Worm (Caenorhabditis elegans) whole organism, midembryonic: ENCODE results near the gene Y82E9BL.18.

Experiments
- T22C8.4 ChIP-seq: fragments of 200-800 bp; sonication (Bioruptor generic); IDR thresholded peaks from 2 replicates; pipeline ENCODE4 v1.3.6; 2022; ENCODE audit warnings: missing genetic modification characterization, missing compliant biosample characterization
- flt-1 ChIP-seq: fragments of 200-800 bp; sonication (Bioruptor generic); IDR thresholded peaks from 2 replicates; pipeline ENCODE4 v1.3.6; 2022; ENCODE audit warnings: missing genetic modification characterization, missing compliant biosample characterization
- ref-1 ChIP-seq: fragments of 200-800 bp; sonication (Bioruptor generic); conservative IDR thresholded peaks from 2 replicates; pipeline ENCODE4 v1.3.6; 2022; ENCODE audit warnings: missing genetic modification reagents, missing genetic modification characterization, missing compliant biosample characterization
- ztf-29 ChIP-seq: fragments of 200-800 bp; sonication (Bioruptor generic); IDR thresholded peaks from 2 replicates; pipeline ENCODE4 v1.3.6; 2022; ENCODE audit warnings: missing genetic modification reagents, missing genetic modification characterization, missing compliant biosample characterization

DNA sequence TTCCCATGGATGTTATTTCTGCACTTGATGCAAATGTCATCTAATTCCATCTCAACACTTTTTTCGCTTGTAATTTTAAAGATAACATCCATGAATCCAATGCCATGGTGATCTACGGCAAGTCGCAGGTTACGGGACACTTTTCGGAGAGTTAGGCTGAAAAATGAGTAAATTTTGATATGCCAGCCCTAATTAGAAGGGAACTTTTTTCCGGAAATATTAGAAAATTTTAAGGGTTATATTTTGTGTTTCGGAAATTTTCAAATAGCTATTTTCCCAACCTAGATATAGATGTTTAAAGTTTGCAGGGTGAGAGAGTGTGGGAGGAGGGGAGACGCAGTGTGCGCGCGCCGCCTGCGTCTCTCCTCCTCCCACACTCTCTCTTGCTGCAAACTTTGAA, 19.3 kb upstream of the Y82E9BL.18 start:
- TF ChIP-seq T22C8.4 (GFP tag; lab: Robert Waterston, UW) (no peak), ztf-29 (GFP tag; lab: Robert Waterston, UW) (no peak), flt-1 (GFP tag; lab: Robert Waterston, UW) (no peak), ref-1 (GFP tag; lab: Robert Waterston, UW) (no peak)
